Fruit fly (Drosophila melanogaster): Measurements from ENCODE around the gene Eip74EF.

Gene Eip74EF

DNA sequence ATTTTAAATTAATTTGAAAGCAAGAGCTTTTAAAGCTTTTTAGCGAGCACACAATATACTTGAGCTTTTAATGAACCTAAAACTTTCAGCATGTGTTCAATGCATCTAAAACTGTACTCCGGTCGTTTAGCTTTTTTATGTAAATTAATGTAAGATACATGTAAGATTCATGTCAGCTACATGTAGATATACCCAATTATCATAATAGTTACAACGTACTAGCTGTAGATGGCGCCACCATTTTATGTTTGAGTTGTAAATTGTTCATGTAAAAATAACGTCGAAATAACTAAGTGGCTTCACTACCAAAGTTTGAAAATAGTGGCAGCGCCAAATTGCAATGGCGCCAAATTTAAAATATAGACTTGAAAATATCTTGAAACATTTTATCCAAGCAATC, 22.2 kb downstream of the Eip74EF start (continued):
- TF ChIP-seq trem (tag; optimal IDR thresholded peaks at IDR 0.05), result peak; percentile 82
- no peak for TF ChIP-seq Chrac-16 (GFP tag; optimal IDR thresholded peaks at IDR 0.05)
- no peak for TF ChIP-seq CG2129 (GFP tag; IDR thresholded peaks at IDR 0.05; ENCODE audit: partially characterized antibody)
- TF ChIP-seq pb (GFP tag; optimal IDR thresholded peaks at IDR 0.05), result no peak
- no peak for TF ChIP-seq odd (GFP tag; optimal IDR thresholded peaks at IDR 0.05)
- TF ChIP-seq eve (GFP tag; optimal IDR thresholded peaks at IDR 0.05), result no peak
- no peak for TF ChIP-seq Adf1 (GFP tag; IDR thresholded peaks at IDR 0.05)
- no peak for TF ChIP-seq CG4360 (GFP tag; IDR thresholded peaks at IDR 0.05)
- TF ChIP-seq Opbp (GFP tag; IDR thresholded peaks at IDR 0.05; ENCODE audit: partially characterized antibody), result peak; percentile 54; the same call in 2 of the 3 replicates
- peak; percentile 36; the same call in 1 of the 3 replicates for TF ChIP-seq CG17361 (GFP tag; IDR thresholded peaks at IDR 0.05)
- peak; percentile 19 for TF ChIP-seq grau (tag; optimal IDR thresholded peaks at IDR 0.05)
- TF ChIP-seq amos (GFP tag; IDR thresholded peaks at IDR 0.05; ENCODE audit: partially characterized antibody), result peak; percentile 80
- no peak for TF ChIP-seq CG18476 (GFP tag; optimal IDR thresholded peaks at IDR 0.05)
- TF ChIP-seq phol (tag; optimal IDR thresholded peaks at IDR 0.05), result peak; percentile 27
- no peak for TF ChIP-seq hkb (optimal IDR thresholded peaks at IDR 0.05)
- no peak for TF ChIP-seq hkb (GFP tag; IDR thresholded peaks at IDR 0.05)
- TF ChIP-seq CG14050 (GFP tag; IDR thresholded peaks at IDR 0.05), result no peak
- no peak for TF ChIP-seq ato (GFP tag; IDR thresholded peaks at IDR 0.05; ENCODE audit: partially characterized antibody)
- TF ChIP-seq danr (GFP tag; IDR thresholded peaks at IDR 0.05), result no peak
- TF ChIP-seq CG2120 (GFP tag; optimal IDR thresholded peaks at IDR 0.05), result peak; percentile 50
- TF ChIP-seq CG10543 (GFP tag; optimal IDR thresholded peaks at IDR 0.05), result no peak
- no peak for TF ChIP-seq dm (GFP tag; optimal IDR thresholded peaks at IDR 0.05)
- TF ChIP-seq CG9876 (GFP tag; optimal IDR thresholded peaks at IDR 0.05), result no peak
- no peak for TF ChIP-seq CrebB (tag; optimal IDR thresholded peaks at IDR 0.05)
- TF ChIP-seq ewg (GFP tag; optimal IDR thresholded peaks at IDR 0.05), result no peak
- TF ChIP-seq sug (tag; optimal IDR thresholded peaks at IDR 0.05), result peak; percentile 55
- TF ChIP-seq bsh (GFP tag; optimal IDR thresholded peaks at IDR 0.05), result no peak
- TF ChIP-seq CG15269 (tag; optimal IDR thresholded peaks at IDR 0.05), result no peak
- peak; percentile 63 for TF ChIP-seq Myb (GFP tag; optimal IDR thresholded peaks at IDR 0.05)
- no peak for TF ChIP-seq vfl (GFP tag; optimal IDR thresholded peaks at IDR 0.05)
- no peak for TF ChIP-seq Bdp1 (GFP tag; optimal IDR thresholded peaks at IDR 0.05)
- TF ChIP-seq CG14667 (GFP tag; IDR thresholded peaks at IDR 0.05), result no peak
- TF ChIP-seq Dref (GFP tag; IDR thresholded peaks at IDR 0.05), result no peak
- TF ChIP-seq CG13123 (GFP tag; optimal IDR thresholded peaks at IDR 0.05), result no peak
- TF ChIP-seq Atf3 (GFP tag; optimal IDR thresholded peaks at IDR 0.05), result no peak
- no peak for TF ChIP-seq TFAM (GFP tag; optimal IDR thresholded peaks at IDR 0.05)
- no peak for TF ChIP-seq CG16863 (GFP tag; optimal IDR thresholded peaks at IDR 0.05)
- peak; percentile 32 for TF ChIP-seq CG13624 (GFP tag; optimal IDR thresholded peaks at IDR 0.05)
- TF ChIP-seq CG11560 (tag; IDR thresholded peaks at IDR 0.05), result no peak; the same call in 2 of the 3 replicates
- no peak for TF ChIP-seq CG1529 (GFP tag; optimal IDR thresholded peaks at IDR 0.05)
- TF ChIP-seq Eip74EF (GFP tag; optimal IDR thresholded peaks at IDR 0.05), result peak in 1 of 2 experiments; percentile 30
- no peak for TF ChIP-seq CG17802 (tag; optimal IDR thresholded peaks at IDR 0.05)
- TF ChIP-seq sr (GFP tag; IDR thresholded peaks at IDR 0.05), result no peak
- no peak for TF ChIP-seq CG12942 (GFP tag; optimal IDR thresholded peaks at IDR 0.05)
- TF ChIP-seq CG42726 (GFP tag; IDR thresholded peaks at IDR 0.05; ENCODE audit: partially characterized antibody), result peak; percentile 81
- TF ChIP-seq CG4282 (GFP tag; optimal IDR thresholded peaks at IDR 0.05), result peak; percentile 24
- no peak for TF ChIP-seq CG7928 (GFP tag; optimal IDR thresholded peaks at IDR 0.05)
- TF ChIP-seq ems (GFP tag; optimal IDR thresholded peaks at IDR 0.05), result no peak
- peak; percentile 52 for TF ChIP-seq stwl (tag; optimal IDR thresholded peaks at IDR 0.05)
- no peak for TF ChIP-seq CG15011 (GFP tag; optimal IDR thresholded peaks at IDR 0.05)
- TF ChIP-seq Six4 (GFP tag; optimal IDR thresholded peaks at IDR 0.05), result no peak
- TF ChIP-seq CG11247 (GFP tag; IDR thresholded peaks at IDR 0.05), result no peak
